Worm (Caenorhabditis elegans): ENCODE measurements around the gene rig-4.

rig-4 gene

DNA sequence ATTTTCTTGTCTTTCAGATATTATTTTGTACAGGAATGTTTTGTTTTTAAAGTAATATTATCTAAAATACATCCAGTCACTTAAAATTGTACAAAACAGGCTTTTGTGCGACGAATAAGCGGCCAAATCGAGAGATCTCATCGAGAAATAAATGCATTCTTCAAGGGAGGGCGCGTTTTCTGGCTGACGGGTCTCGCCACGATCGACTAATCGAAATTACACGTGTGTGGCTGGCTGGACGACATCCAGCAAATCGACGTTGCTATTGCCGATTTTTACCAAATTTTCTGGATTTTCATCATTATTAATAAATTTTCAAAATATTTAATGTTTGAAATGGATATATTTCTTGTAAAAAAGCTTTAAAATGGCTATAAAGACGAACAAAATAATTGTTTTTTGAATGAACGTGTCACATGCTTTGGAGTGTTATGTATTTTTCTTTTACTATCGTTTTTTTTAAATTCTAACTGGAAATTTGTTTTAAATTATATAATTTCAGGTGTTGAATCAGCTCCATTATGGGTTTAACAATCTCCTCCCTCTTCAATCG lies 21.8 kb downstream of the rig-4 start, which contains the start of gene arf-5:
arf-5 (plus strand) TSS at position 503 of the 553 bp plus-strand sequence.
- TF ChIP-seq lim-6 (tag; optimal IDR thresholded peaks at IDR 0.05) (no peak), hlh-30 (tag; optimal IDR thresholded peaks at IDR 0.05; ENCODE audit: insufficient read depth) (peak; percentile 35), pat-9 (tag; optimal IDR thresholded peaks at IDR 0.05) (no peak), sox-2 (GFP tag; IDR thresholded peaks at IDR 0.05) (no peak), madf-2 (tag; optimal IDR thresholded peaks at IDR 0.05) (no peak), Y22D7AL.16 (tag; optimal IDR thresholded peaks at IDR 0.05) (no peak), nfya-1 (tag; optimal IDR thresholded peaks at IDR 0.05) (peak; percentile 14), ahr-1 (tag; optimal IDR thresholded peaks at IDR 0.05) (no peak), unc-42 (tag; optimal IDR thresholded peaks at IDR 0.05) (peak; percentile 7), npax-4 (tag; optimal IDR thresholded peaks at IDR 0.05) (no peak), nhr-11 (tag; optimal IDR thresholded peaks at IDR 0.05) (no peak), dmd-4 (tag; optimal IDR thresholded peaks at IDR 0.05; ENCODE audit: borderline replicate concordance) (no peak), ceh-31 (tag; optimal IDR thresholded peaks at IDR 0.05) (no peak), ceh-9 (tag; optimal IDR thresholded peaks at IDR 0.05) (no peak), ceh-22 (tag; optimal IDR thresholded peaks at IDR 0.05) (no peak)

DNA sequence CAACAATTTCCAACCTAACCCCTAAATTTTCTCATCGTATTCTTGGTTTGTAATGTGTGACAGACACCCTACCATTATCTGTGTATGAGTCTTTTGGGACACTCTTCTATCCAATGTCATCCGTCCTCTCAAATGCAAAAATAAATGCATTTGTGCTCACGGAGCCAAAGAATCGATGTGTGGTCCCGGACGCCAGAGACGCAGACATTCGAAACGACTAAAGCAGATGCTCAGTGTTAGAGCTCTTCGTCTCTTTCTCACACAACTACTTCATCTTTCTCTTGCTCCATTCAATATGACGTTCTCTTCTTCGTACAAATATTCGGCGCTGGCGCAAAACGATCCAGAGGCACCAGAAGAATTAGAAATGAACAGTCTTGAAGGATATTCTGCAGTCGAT lies 24.3 kb downstream of the rig-4 start, which contains the start of gene unc-24:
unc-24 (plus strand) TSS at position 283 of the 400 bp plus-strand sequence.
- TF ChIP-seq ceh-48 (tag; optimal IDR thresholded peaks at IDR 0.05) (peak; percentile 56), unc-42 (tag; optimal IDR thresholded peaks at IDR 0.05) (peak; percentile 95), pha-4 (tag; optimal IDR thresholded peaks at IDR 0.05) (no peak), syd-9 (tag; optimal IDR thresholded peaks at IDR 0.05) (no peak), mec-3 (tag; optimal IDR thresholded peaks at IDR 0.05; ENCODE audit: borderline replicate concordance) (no peak), lim-6 (tag; optimal IDR thresholded peaks at IDR 0.05) (no peak), hlh-13 (GFP tag; optimal IDR thresholded peaks at IDR 0.05) (no peak), nfya-1 (tag; optimal IDR thresholded peaks at IDR 0.05) (peak; percentile 64)

DNA sequence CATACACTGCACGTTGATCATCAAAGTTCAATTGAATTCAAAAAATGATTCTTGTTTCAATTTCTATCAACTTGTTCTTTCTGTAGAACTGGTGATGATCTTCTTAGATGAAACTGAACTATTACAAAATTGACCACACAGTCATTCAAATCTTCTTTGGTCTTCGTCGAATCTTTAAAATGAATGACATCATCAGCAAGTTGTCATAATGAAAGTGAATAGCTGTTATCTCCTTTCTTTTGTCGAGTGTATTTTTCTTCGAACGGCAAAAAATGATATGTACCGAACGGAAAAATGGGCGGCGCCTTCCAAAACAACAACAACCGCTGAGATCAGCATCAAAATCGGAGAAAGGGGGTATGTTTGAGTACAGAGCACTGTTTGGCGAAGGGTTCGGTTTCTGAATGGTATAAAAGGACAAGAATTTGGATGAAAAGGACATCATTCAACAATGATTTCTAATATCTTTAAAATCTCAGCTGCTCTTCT lies 26.4 kb downstream of the rig-4 start, which contains the start of gene ora-1:
ora-1 (plus strand) TSS at position 439 of the 489 bp plus-strand sequence.
- TF ChIP-seq npax-4 (tag; optimal IDR thresholded peaks at IDR 0.05): no peak
- TF ChIP-seq ceh-14 (tag; optimal IDR thresholded peaks at IDR 0.05): no peak
- TF ChIP-seq sox-4 (tag; optimal IDR thresholded peaks at IDR 0.05): no peak
- TF ChIP-seq tbx-7 (tag; optimal IDR thresholded peaks at IDR 0.05): no peak
- TF ChIP-seq ceh-18 (tag; optimal IDR thresholded peaks at IDR 0.05): no peak
- no peak for TF ChIP-seq ztf-16 (tag; optimal IDR thresholded peaks at IDR 0.05)
- no peak for TF ChIP-seq unc-86 (tag; optimal IDR thresholded peaks at IDR 0.05)
- TF ChIP-seq ceh-9 (tag; optimal IDR thresholded peaks at IDR 0.05): no peak
- no peak for TF ChIP-seq pag-3 (tag; optimal IDR thresholded peaks at IDR 0.05; ENCODE audit: borderline replicate concordance)
- no peak for TF ChIP-seq lim-6 (tag; optimal IDR thresholded peaks at IDR 0.05)
- no peak for TF ChIP-seq dmd-4 (tag; optimal IDR thresholded peaks at IDR 0.05; ENCODE audit: borderline replicate concordance)
- TF ChIP-seq sdc-2 (tag; optimal IDR thresholded peaks at IDR 0.05): no peak
- TF ChIP-seq pha-4 (tag; optimal IDR thresholded peaks at IDR 0.05): no peak
- TF ChIP-seq dve-1 (tag; optimal IDR thresholded peaks at IDR 0.05): no peak
- TF ChIP-seq ahr-1 (tag; optimal IDR thresholded peaks at IDR 0.05): no peak
- no peak for TF ChIP-seq C38D4.7 (GFP tag; optimal IDR thresholded peaks at IDR 0.05)
- TF ChIP-seq ttx-3 (tag; optimal IDR thresholded peaks at IDR 0.05): no peak
- TF ChIP-seq ceh-24 (tag; optimal IDR thresholded peaks at IDR 0.05): no peak

DNA sequence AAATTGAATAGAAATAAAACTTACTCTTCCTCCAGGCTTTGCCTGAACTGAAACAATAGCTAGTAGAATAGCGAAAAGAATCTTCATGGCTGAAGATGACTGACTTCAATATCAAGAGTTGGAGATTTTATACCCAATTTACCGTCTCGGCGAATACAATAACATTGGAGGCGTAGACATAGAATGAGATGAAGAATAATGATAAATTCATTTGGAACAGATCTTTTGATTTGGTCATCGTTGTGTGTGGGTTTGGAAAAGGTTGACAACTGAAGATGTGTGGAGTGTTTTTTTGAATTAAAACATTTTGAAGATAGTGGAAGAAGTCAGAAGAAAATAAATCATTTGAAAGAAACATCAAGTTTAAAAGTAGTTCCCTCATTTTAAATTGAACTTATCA lies 27.7 kb downstream of the rig-4 start, which contains the start of gene F57H12.6:
F57H12.6 (minus strand) TSS at position 101 of the 400 bp plus-strand sequence.
- no peak for TF ChIP-seq unc-55 (GFP tag; optimal IDR thresholded peaks at IDR 0.05)
- no peak for TF ChIP-seq K09A11.1 (tag; optimal IDR thresholded peaks at IDR 0.05; ENCODE audit: insufficient read depth)
- no peak for TF ChIP-seq ceh-45 (GFP tag; IDR thresholded peaks at IDR 0.05)
- no peak for TF ChIP-seq pag-3 (tag; optimal IDR thresholded peaks at IDR 0.05; ENCODE audit: borderline replicate concordance)
- no peak for TF ChIP-seq zip-5 (tag; optimal IDR thresholded peaks at IDR 0.05)
- no peak for TF ChIP-seq pax-1 (tag; optimal IDR thresholded peaks at IDR 0.05)
- no peak for TF ChIP-seq ref-2 (tag; optimal IDR thresholded peaks at IDR 0.05)
- no peak for TF ChIP-seq ceh-22 (tag; optimal IDR thresholded peaks at IDR 0.05)
- no peak for TF ChIP-seq npax-4 (tag; optimal IDR thresholded peaks at IDR 0.05)
- TF ChIP-seq hlh-13 (GFP tag; optimal IDR thresholded peaks at IDR 0.05): no peak
- no peak for TF ChIP-seq fax-1 (tag; optimal IDR thresholded peaks at IDR 0.05)
- TF ChIP-seq ztf-16 (tag; optimal IDR thresholded peaks at IDR 0.05): no peak
- TF ChIP-seq C38D4.7 (GFP tag; optimal IDR thresholded peaks at IDR 0.05): no peak
- TF ChIP-seq elt-2 (tag; optimal IDR thresholded peaks at IDR 0.05): no peak
- no peak for TF ChIP-seq tbx-2 (tag; optimal IDR thresholded peaks at IDR 0.05)
- TF ChIP-seq dve-1 (tag; optimal IDR thresholded peaks at IDR 0.05): no peak

Data from whole organism, late embryonic.